Fruit fly (Drosophila melanogaster) whole organism, embryonic: ENCODE data around the gene Tomosyn.

Experiments
- CG10979 ChIP-seq: fragments of 200-800 bp; sonication (Bioruptor generic); optimal IDR thresholded peaks from 2 replicates; lab custom pipeline; 2018; ENCODE audit warnings: missing biosample characterization, mild to moderate bottlenecking, missing genetic modification characterization, moderate library complexity
- CG15514 ChIP-seq: fragments of 200-800 bp; sonication (Bioruptor generic); optimal IDR thresholded peaks from 3 replicates; lab custom pipeline; 2017; ENCODE audit warnings: missing biosample characterization, missing genetic modification characterization, mild to moderate bottlenecking, moderate library complexity, missing genetic modification reagents
- CG18262 ChIP-seq: fragments of 200-800 bp; optimal IDR thresholded peaks from 3 replicates; lab custom pipeline; 2019; ENCODE audit warnings: missing biosample characterization, mild to moderate bottlenecking, missing genetic modification characterization, moderate library complexity
- CG34422 ChIP-seq: fragments of 200-800 bp; sonication (Bioruptor generic); IDR thresholded peaks from 3 replicates; pipeline ENCODE4 v1.3.6; 2022; ENCODE audit warnings: missing biosample characterization, missing genetic modification characterization
- CG4617 ChIP-seq: fragments of 200-800 bp; sonication (Bioruptor generic); optimal IDR thresholded peaks from 3 replicates; lab custom pipeline; 2016; ENCODE audit warnings: missing biosample characterization, missing genetic modification characterization, borderline replicate concordance
- MTF-1 ChIP-seq: fragments of 200-800 bp; sonication (Bioruptor generic); optimal IDR thresholded peaks from 2 replicates; lab custom pipeline; 2018; ENCODE audit warnings: missing biosample characterization, mild to moderate bottlenecking, missing genetic modification characterization, borderline replicate concordance
- Nf-YC ChIP-seq: fragments of 200-800 bp; optimal IDR thresholded peaks from 3 replicates; lab custom pipeline; 2019; ENCODE audit warnings: missing biosample characterization, mild to moderate bottlenecking, missing genetic modification characterization, moderate library complexity
- bowl ChIP-seq: fragments of 200-800 bp; sonication (Bioruptor generic); IDR thresholded peaks from 2 replicates; pipeline ENCODE4 v1.3.6; 2022; ENCODE audit warnings: missing biosample characterization, missing genetic modification characterization
- dysf ChIP-seq: fragments of 200-800 bp; sonication (Bioruptor generic); IDR thresholded peaks from 3 replicates; pipeline ENCODE4 v1.3.6; 2022; ENCODE audit warnings: missing biosample characterization, missing genetic modification characterization
- fru ChIP-seq: fragments of >200 bp; optimal IDR thresholded peaks from 2 replicates; lab custom pipeline; 2017
- mld ChIP-seq: fragments of 200-800 bp; sonication (Bioruptor generic); IDR thresholded peaks from 3 replicates; pipeline ENCODE4 v1.3.6; 2022; ENCODE audit warnings: missing biosample characterization, missing genetic modification characterization; ENCODE audit not compliant: partially characterized antibody
- pan ChIP-seq, 4 experiments: fragments of >200 bp in 3 of 4; fragments of 200-800 bp in 1 of 4; sonication (Bioruptor generic) in 1 of 4; optimal IDR thresholded peaks in 3 of 4; IDR thresholded peaks in 1 of 4; 2 replicates each; pipeline versions ENCODE4 v1.3.6 to Lab custom; 2017 to 2022; ENCODE audit warnings: missing biosample characterization in 2 of 4, missing genetic modification characterization in 2 of 4, mixed read lengths in 1 of 4
- trem ChIP-seq: fragments of 200-800 bp; optimal IDR thresholded peaks from 3 replicates; lab custom pipeline; 2019; ENCODE audit warnings: missing biosample characterization, mild to moderate bottlenecking, missing genetic modification characterization, moderate library complexity

dm6 chrX:12633204-12633603, 1.8 kb downstream of the Tomosyn start:
- no peak for TF ChIP-seq fru (lab: Kevin White, UChicago)
- no peak for TF ChIP-seq dysf (GFP tag; lab: Robert Waterston, UW)
- no peak for TF ChIP-seq MTF-1 (GFP tag; lab: Kevin White, UChicago)
- no peak for TF ChIP-seq CG4617
- no peak for TF ChIP-seq mld (GFP tag; lab: Robert Waterston, UW)
- TF ChIP-seq CG10979 = no peak
- TF ChIP-seq pan (optimal IDR thresholded peaks at IDR 0.05; lab: Kevin White, UChicago) = no peak
- no peak for TF ChIP-seq pan (GFP tag; optimal IDR thresholded peaks at IDR 0.05 in 1 of 2, IDR thresholded peaks at IDR 0.05 in 1 of 2)
- TF ChIP-seq CG15514 = no peak
- TF ChIP-seq CG18262 = no peak
- no peak for TF ChIP-seq CG34422 (GFP tag; lab: Robert Waterston, UW)
- no peak for TF ChIP-seq Nf-YC
- TF ChIP-seq trem (tag; lab: Kevin White, UChicago) = no peak
- TF ChIP-seq bowl = no peak
